Worm (Caenorhabditis elegans): Measurements from ENCODE around the gene Y53G8AL.1.

The Y53G8AL.1 gene

DNA sequence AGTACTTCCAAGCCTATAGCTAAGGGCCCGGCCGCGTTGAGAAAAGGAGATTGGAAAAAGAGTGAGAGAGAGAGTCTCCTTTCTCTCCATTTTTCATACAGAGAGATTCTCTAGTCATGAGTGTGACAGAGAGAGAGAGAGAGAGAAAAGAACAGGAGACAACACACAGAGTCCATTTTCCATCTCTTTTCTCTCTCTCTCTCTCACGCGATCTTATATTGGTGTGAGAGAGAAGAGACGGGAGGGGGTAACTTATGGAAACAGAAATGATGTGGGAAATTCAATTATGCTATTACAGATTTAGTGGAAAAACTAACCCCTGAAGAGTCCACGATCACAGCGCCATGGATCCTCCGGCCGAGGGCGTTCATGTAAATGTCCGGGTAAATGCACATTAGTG is 40.2 kb downstream of the Y53G8AL.1 start:
- TF ChIP-seq unc-120 (tag; optimal IDR thresholded peaks at IDR 0.05; ENCODE audit: poor library complexity, severe bottlenecking) (peak; percentile 37), unc-62 (GFP tag; optimal IDR thresholded peaks at IDR 0.05) (peak; percentile 65), elt-1 (tag; optimal IDR thresholded peaks at IDR 0.05; ENCODE audit: borderline replicate concordance, insufficient read depth) (no peak), mls-2 (tag; optimal IDR thresholded peaks at IDR 0.05) (peak; percentile 2), ces-1 (GFP tag; optimal IDR thresholded peaks at IDR 0.05) (peak; percentile 89), zip-8 (tag; optimal IDR thresholded peaks at IDR 0.05) (no peak), mep-1 (tag; optimal IDR thresholded peaks at IDR 0.05) (no peak), hlh-1 (tag; optimal IDR thresholded peaks at IDR 0.05) (no peak), ceh-43 (GFP tag; optimal IDR thresholded peaks at IDR 0.05) (no peak)

- no peak for TF ChIP-seq nhr-2 (tag; optimal IDR thresholded peaks at IDR 0.05)
- TF ChIP-seq elt-1 (tag; optimal IDR thresholded peaks at IDR 0.05; ENCODE audit: borderline replicate concordance, insufficient read depth) = no peak
- TF ChIP-seq ceh-83 (GFP tag; optimal IDR thresholded peaks at IDR 0.05) = no peak
- TF ChIP-seq unc-120 (tag; optimal IDR thresholded peaks at IDR 0.05; ENCODE audit: poor library complexity, severe bottlenecking) = no peak
- TF ChIP-seq sem-2 (GFP tag; optimal IDR thresholded peaks at IDR 0.05) = no peak
- TF ChIP-seq mls-2 (tag; optimal IDR thresholded peaks at IDR 0.05) = no peak
- no peak for TF ChIP-seq lin-13 (tag; optimal IDR thresholded peaks at IDR 0.05)
- no peak for TF ChIP-seq drap-1 (GFP tag; optimal IDR thresholded peaks at IDR 0.05)
- TF ChIP-seq nhr-28 (tag; optimal IDR thresholded peaks at IDR 0.05) = no peak
- TF ChIP-seq bed-3 (GFP tag; optimal IDR thresholded peaks at IDR 0.05) = no peak
- no peak for TF ChIP-seq zip-8 (tag; optimal IDR thresholded peaks at IDR 0.05)
- TF ChIP-seq ceh-43 (GFP tag; optimal IDR thresholded peaks at IDR 0.05) = no peak
- no peak for TF ChIP-seq mab-5 (tag; optimal IDR thresholded peaks at IDR 0.05)
Observed at ce11 chrIII:3278610-3279009, 45.7 kb downstream of the Y53G8AL.1 start, which contains the start of gene Y53G8AM.8. Y53G8AM.8 (minus strand) TSS chrIII:3278710.

DNA sequence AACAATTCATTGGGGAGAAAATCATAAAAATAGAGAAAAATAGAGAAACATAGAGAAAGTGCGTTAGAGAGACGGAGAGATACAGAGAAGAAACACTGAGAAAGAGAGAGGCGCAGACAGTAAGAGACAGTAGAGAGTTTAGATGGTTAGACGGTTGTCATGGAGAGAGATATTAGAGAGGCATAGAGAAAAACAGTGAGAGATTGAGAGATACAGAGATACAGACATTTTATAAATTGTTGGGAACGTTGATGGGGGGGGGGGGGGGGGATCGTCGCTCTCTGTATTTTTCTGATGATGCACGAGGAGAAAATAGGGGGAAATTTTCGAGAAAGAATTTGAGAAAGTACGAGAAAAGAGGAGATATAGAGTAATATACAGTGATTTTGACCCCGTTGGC is 46.4 kb downstream of the Y53G8AL.1 start:
- no peak for TF ChIP-seq lin-13 (tag; optimal IDR thresholded peaks at IDR 0.05)
- peak; percentile 73 for TF ChIP-seq lsy-2 (tag; optimal IDR thresholded peaks at IDR 0.05)
- TF ChIP-seq unc-39 (tag; optimal IDR thresholded peaks at IDR 0.05) = no peak
- TF ChIP-seq elt-3 (tag; optimal IDR thresholded peaks at IDR 0.05) = no peak
- TF ChIP-seq nhr-12 (tag; optimal IDR thresholded peaks at IDR 0.05) = no peak
- TF ChIP-seq nhr-28 (tag; optimal IDR thresholded peaks at IDR 0.05) = no peak
- no peak for TF ChIP-seq elt-1 (tag; optimal IDR thresholded peaks at IDR 0.05; ENCODE audit: borderline replicate concordance, insufficient read depth)
- TF ChIP-seq ces-1 (GFP tag; optimal IDR thresholded peaks at IDR 0.05) = peak; percentile 83
- TF ChIP-seq drap-1 (GFP tag; optimal IDR thresholded peaks at IDR 0.05) = no peak
- TF ChIP-seq ceh-39 (tag; optimal IDR thresholded peaks at IDR 0.05) = peak; percentile 26
- no peak for TF ChIP-seq tbx-8 (GFP tag; optimal IDR thresholded peaks at IDR 0.05)
- peak; percentile 64 for TF ChIP-seq nhr-237 (tag; optimal IDR thresholded peaks at IDR 0.05)
- TF ChIP-seq hlh-1 (tag; optimal IDR thresholded peaks at IDR 0.05) = no peak
- TF ChIP-seq ztf-11 (tag; optimal IDR thresholded peaks at IDR 0.05) = no peak
- TF ChIP-seq ham-2 (GFP tag; optimal IDR thresholded peaks at IDR 0.05) = no peak
- TF ChIP-seq snpc-4 (tag; optimal IDR thresholded peaks at IDR 0.05) = no peak
- TF ChIP-seq flh-1 (GFP tag; optimal IDR thresholded peaks at IDR 0.05) = no peak
- TF ChIP-seq sem-2 (GFP tag; optimal IDR thresholded peaks at IDR 0.05) = no peak
- TF ChIP-seq mep-1 (tag; optimal IDR thresholded peaks at IDR 0.05) = no peak
- TF ChIP-seq nhr-2 (tag; optimal IDR thresholded peaks at IDR 0.05) = peak; percentile 60
- TF ChIP-seq pha-4 (tag; optimal IDR thresholded peaks at IDR 0.05) = peak; percentile 84
- TF ChIP-seq ceh-43 (GFP tag; optimal IDR thresholded peaks at IDR 0.05) = no peak
- no peak for TF ChIP-seq ceh-83 (GFP tag; optimal IDR thresholded peaks at IDR 0.05)
- TF ChIP-seq blmp-1 (tag; optimal IDR thresholded peaks at IDR 0.05) = no peak
- no peak for TF ChIP-seq zip-8 (tag; optimal IDR thresholded peaks at IDR 0.05)
- peak; percentile 33 for TF ChIP-seq M03D4.4 (tag; optimal IDR thresholded peaks at IDR 0.05)
- no peak for TF ChIP-seq cnd-1 (tag; optimal IDR thresholded peaks at IDR 0.05)
- TF ChIP-seq unc-62 (GFP tag; optimal IDR thresholded peaks at IDR 0.05) = peak; percentile 72
- no peak for TF ChIP-seq nhr-76 (tag; optimal IDR thresholded peaks at IDR 0.05)
- no peak for TF ChIP-seq bed-3 (GFP tag; optimal IDR thresholded peaks at IDR 0.05)
- no peak for TF ChIP-seq lin-32 (GFP tag; optimal IDR thresholded peaks at IDR 0.05)
- TF ChIP-seq mls-2 (tag; optimal IDR thresholded peaks at IDR 0.05) = no peak
- peak; percentile 69 for TF ChIP-seq mab-5 (tag; optimal IDR thresholded peaks at IDR 0.05)
- TF ChIP-seq unc-120 (tag; optimal IDR thresholded peaks at IDR 0.05; ENCODE audit: poor library complexity, severe bottlenecking) = no peak
- TF ChIP-seq sptf-1 (tag; optimal IDR thresholded peaks at IDR 0.05) = peak; percentile 44
